Worm (Caenorhabditis elegans) whole organism, L2 larva: ENCODE results near the gene clec-162.

Experiments used
- C34F6.9 ChIP-seq: fragments of 150-350 bp; optimal IDR thresholded peaks from 2 replicates; lab custom pipeline; 2014; ENCODE audit warnings: missing biosample characterization, missing genetic modification characterization
- F13H6.1 ChIP-seq: sonication (generic microtip); optimal IDR thresholded peaks from 2 replicates; lab custom pipeline; 2016; ENCODE audit warnings: missing genetic modification characterization, missing compliant biosample characterization
- R02D3.7 ChIP-seq: fragments of 150-350 bp; optimal IDR thresholded peaks from 2 replicates; lab custom pipeline; 2014; ENCODE audit warnings: missing biosample characterization, missing genetic modification characterization
- ZK546.5 ChIP-seq: sonication (generic microtip); optimal IDR thresholded peaks from 2 replicates; lab custom pipeline; 2017; ENCODE audit warnings: missing biosample characterization, missing genetic modification characterization
- alr-1 ChIP-seq: fragments of 150-350 bp; optimal IDR thresholded peaks from 2 replicates; lab custom pipeline; 2014; ENCODE audit warnings: missing biosample characterization, missing genetic modification characterization
- aly-2 ChIP-seq: fragments of 150-350 bp; optimal IDR thresholded peaks from 2 replicates; lab custom pipeline; 2014; ENCODE audit warnings: missing biosample characterization, missing genetic modification characterization
- ama-1 ChIP-seq: fragments of 150-350 bp; optimal IDR thresholded peaks from 2 replicates; lab custom pipeline; 2018; ENCODE audit warnings: inconsistent platforms
- blmp-1 ChIP-seq: sonication (generic microtip); optimal IDR thresholded peaks from 2 replicates; lab custom pipeline; 2017; ENCODE audit warnings: missing genetic modification characterization, mild to moderate bottlenecking, missing compliant biosample characterization, antibody characterized with exemption, moderate library complexity; ENCODE audit not compliant: insufficient read depth
- ceh-16 ChIP-seq: fragments of 150-350 bp; optimal IDR thresholded peaks from 2 replicates; lab custom pipeline; 2014; ENCODE audit warnings: missing biosample characterization, missing genetic modification characterization
- crh-2 ChIP-seq: sonication (generic microtip); optimal IDR thresholded peaks from 2 replicates; lab custom pipeline; 2017; ENCODE audit warnings: missing biosample characterization, missing genetic modification characterization
- dmd-4 ChIP-seq: sonication (generic microtip); optimal IDR thresholded peaks from 2 replicates; lab custom pipeline; 2017; ENCODE audit warnings: missing biosample characterization, missing genetic modification characterization
- egl-27 ChIP-seq: sonication (generic microtip); optimal IDR thresholded peaks from 3 replicates; lab custom pipeline; 2017; ENCODE audit warnings: missing biosample characterization, missing genetic modification reagents, missing genetic modification characterization
- fos-1 ChIP-seq: fragments of 150-350 bp; optimal IDR thresholded peaks from 2 replicates; lab custom pipeline; 2014; ENCODE audit warnings: missing biosample characterization, missing genetic modification characterization
- gmeb-1 ChIP-seq: fragments of 150-350 bp; optimal IDR thresholded peaks from 2 replicates; lab custom pipeline; 2014; ENCODE audit warnings: missing biosample characterization, missing genetic modification characterization
- lin-13 ChIP-seq: fragments of 150-350 bp; optimal IDR thresholded peaks from 2 replicates; lab custom pipeline; 2014; ENCODE audit warnings: missing biosample characterization, missing genetic modification reagents, missing genetic modification characterization
- lin-39 ChIP-seq: fragments of 150-350 bp; optimal IDR thresholded peaks from 2 replicates; lab custom pipeline; 2014; ENCODE audit warnings: missing biosample characterization, missing genetic modification reagents, missing genetic modification characterization
- lsy-2 ChIP-seq, 2 experiments: fragments of 150-350 bp in 1 of 2; sonication (generic microtip) in 1 of 2; optimal IDR thresholded peaks; 2 replicates each; lab custom pipeline; 2014 to 2017; ENCODE audit warnings: missing biosample characterization in 2 of 2, missing genetic modification characterization in 2 of 2
- mab-5 ChIP-seq: fragments of 150-350 bp; optimal IDR thresholded peaks from 2 replicates; lab custom pipeline; 2014; ENCODE audit warnings: missing biosample characterization, missing genetic modification characterization
- mbf-1 ChIP-seq: sonication (generic microtip); optimal IDR thresholded peaks from 2 replicates; lab custom pipeline; 2017; ENCODE audit warnings: missing biosample characterization, missing genetic modification characterization
- mdl-1 ChIP-seq, 2 experiments: fragments of 150-350 bp in 1 of 2; sonication (generic microtip) in 1 of 2; optimal IDR thresholded peaks; 2 replicates each; lab custom pipeline; 2017; ENCODE audit warnings: missing biosample characterization in 2 of 2, missing genetic modification characterization in 2 of 2
- nhr-10 ChIP-seq: sonication (generic microtip); optimal IDR thresholded peaks from 2 replicates; lab custom pipeline; 2017; ENCODE audit warnings: missing biosample characterization, missing genetic modification characterization
- nhr-11 ChIP-seq: fragments of 150-350 bp; optimal IDR thresholded peaks from 2 replicates; lab custom pipeline; 2014; ENCODE audit warnings: missing biosample characterization, missing genetic modification characterization
- nhr-12 ChIP-seq: fragments of 150-350 bp; optimal IDR thresholded peaks from 2 replicates; lab custom pipeline; 2014; ENCODE audit warnings: missing biosample characterization, missing genetic modification characterization
- nhr-129 ChIP-seq: fragments of 150-350 bp; optimal IDR thresholded peaks from 2 replicates; lab custom pipeline; 2014; ENCODE audit warnings: missing biosample characterization, missing genetic modification characterization
- nhr-21 ChIP-seq: fragments of 150-350 bp; optimal IDR thresholded peaks from 2 replicates; lab custom pipeline; 2014; ENCODE audit warnings: missing biosample characterization, missing genetic modification characterization
- nhr-23 ChIP-seq: fragments of 150-350 bp; optimal IDR thresholded peaks from 2 replicates; lab custom pipeline; 2014; ENCODE audit warnings: missing biosample characterization, missing genetic modification reagents, missing genetic modification characterization
- nhr-237 ChIP-seq: fragments of 150-350 bp; optimal IDR thresholded peaks from 2 replicates; lab custom pipeline; 2014; ENCODE audit warnings: missing biosample characterization, missing genetic modification characterization
- nhr-25 ChIP-seq: fragments of 150-350 bp; sonication (generic microtip); optimal IDR thresholded peaks from 3 replicates; lab custom pipeline; 2014; ENCODE audit warnings: missing biosample characterization, missing genetic modification characterization
- nhr-6 ChIP-seq: fragments of 150-350 bp; optimal IDR thresholded peaks from 2 replicates; lab custom pipeline; 2014; ENCODE audit warnings: missing biosample characterization, missing genetic modification characterization
- peb-1 ChIP-seq: fragments of 150-350 bp; optimal IDR thresholded peaks from 2 replicates; lab custom pipeline; 2014; ENCODE audit warnings: missing biosample characterization, missing genetic modification characterization
- sem-4 ChIP-seq: fragments of 150-350 bp; optimal IDR thresholded peaks from 2 replicates; lab custom pipeline; 2014; ENCODE audit warnings: missing biosample characterization, missing genetic modification reagents, missing genetic modification characterization
- skn-1 ChIP-seq: sonication (generic microtip); optimal IDR thresholded peaks from 2 replicates; lab custom pipeline; 2017; ENCODE audit warnings: missing biosample characterization, missing genetic modification characterization
- sma-3 ChIP-seq: sonication (generic microtip); optimal IDR thresholded peaks from 2 replicates; lab custom pipeline; 2016; ENCODE audit warnings: missing genetic modification reagents, missing genetic modification characterization, missing compliant biosample characterization
- sma-9 ChIP-seq, 2 experiments: fragments of 150-350 bp in 1 of 2; sonication (generic microtip) in 1 of 2; optimal IDR thresholded peaks; 2 replicates each; lab custom pipeline; 2014 to 2016; ENCODE audit warnings: missing genetic modification characterization in 2 of 2, mild to moderate bottlenecking in 1 of 2, missing biosample characterization in 1 of 2, missing compliant biosample characterization in 1 of 2, missing genetic modification reagents in 1 of 2, moderate library complexity in 1 of 2
- snpc-4 ChIP-seq: fragments of 150-350 bp; optimal IDR thresholded peaks from 2 replicates; lab custom pipeline; 2014; ENCODE audit warnings: missing biosample characterization, missing genetic modification characterization
- unc-39 ChIP-seq: fragments of 150-350 bp; optimal IDR thresholded peaks from 2 replicates; lab custom pipeline; 2014; ENCODE audit warnings: missing biosample characterization, missing genetic modification characterization
- unc-55 ChIP-seq: fragments of 150-350 bp; sonication (generic microtip); optimal IDR thresholded peaks from 3 replicates; lab custom pipeline; 2014; ENCODE audit warnings: missing biosample characterization, missing genetic modification reagents, missing genetic modification characterization
- unc-62 ChIP-seq: fragments of 150-350 bp; optimal IDR thresholded peaks from 2 replicates; lab custom pipeline; 2014; ENCODE audit warnings: missing biosample characterization, missing genetic modification reagents, missing genetic modification characterization
- zag-1 ChIP-seq: fragments of 150-350 bp; optimal IDR thresholded peaks from 2 replicates; lab custom pipeline; 2014; ENCODE audit warnings: missing biosample characterization, missing genetic modification characterization
- ztf-4 ChIP-seq: fragments of 150-350 bp; optimal IDR thresholded peaks from 2 replicates; lab custom pipeline; 2014; ENCODE audit warnings: missing biosample characterization, missing genetic modification characterization

Gene clec-162

DNA sequence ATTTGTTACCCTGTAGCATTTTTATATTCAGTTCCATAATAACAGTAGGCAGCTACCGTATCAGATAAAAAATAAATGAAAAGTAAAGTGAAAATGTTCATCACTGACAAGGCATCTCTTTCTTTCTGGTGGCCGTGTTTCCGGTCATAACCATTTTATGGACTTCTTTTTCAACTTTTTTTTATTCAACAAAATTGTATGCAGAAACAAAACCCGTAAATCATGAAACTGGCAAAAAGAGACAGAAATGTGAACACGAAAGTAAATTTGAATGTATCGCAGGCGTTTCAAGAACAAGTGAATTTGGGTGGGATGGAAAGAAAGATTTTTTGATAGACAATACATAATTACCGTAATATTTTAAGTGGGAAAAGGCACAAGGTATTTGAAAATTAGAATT lies at the start of gene clec-162:
TSS of gene clec-162 (minus strand) at position 101 of the 400 bp plus-strand sequence.
- no peak for TF ChIP-seq blmp-1
- TF ChIP-seq sem-4: no peak
- no peak for TF ChIP-seq peb-1 (tag; lab: Kevin White, UChicago)
- no peak for TF ChIP-seq nhr-25 (tag; lab: Kevin White, UChicago)
- TF ChIP-seq nhr-237 (tag; lab: Kevin White, UChicago): no peak

DNA sequence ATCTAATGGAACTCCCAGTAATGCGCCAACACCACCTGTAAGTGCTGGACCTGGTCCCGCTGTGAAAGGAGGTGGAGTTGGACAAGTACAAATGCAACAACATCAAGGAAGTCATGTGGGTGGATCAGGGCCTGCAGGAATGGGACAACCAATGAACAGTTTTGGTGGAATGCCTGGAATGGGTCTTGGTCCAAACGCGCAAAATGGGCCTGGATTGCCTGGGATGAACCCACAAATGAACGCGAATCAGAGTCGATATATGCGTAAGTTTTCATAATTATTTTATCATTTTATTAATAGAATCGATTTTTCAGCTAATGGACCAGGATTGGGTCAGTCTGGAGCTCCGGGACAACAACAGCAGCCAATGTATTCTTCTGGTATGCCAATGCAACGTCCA lies 47.4 kb upstream of the clec-162 start:
- TF ChIP-seq ztf-4 (tag; lab: Kevin White, UChicago) (no peak), nhr-129 (no peak), aly-2 (tag; lab: Kevin White, UChicago) (no peak), nhr-6 (no peak), egl-27 (tag; lab: Kevin White, UChicago) (no peak), lin-39 (tag; lab: Kevin White, UChicago) (no peak), nhr-11 (tag; lab: Kevin White, UChicago) (no peak), nhr-12 (tag; lab: Kevin White, UChicago) (no peak), nhr-237 (tag; lab: Kevin White, UChicago) (no peak), unc-62 (GFP tag; lab: Kevin White, UChicago) (no peak), sem-4 (no peak), ceh-16 (tag; lab: Kevin White, UChicago) (no peak), ama-1 (lab: Kevin White, UChicago) (no peak)

DNA sequence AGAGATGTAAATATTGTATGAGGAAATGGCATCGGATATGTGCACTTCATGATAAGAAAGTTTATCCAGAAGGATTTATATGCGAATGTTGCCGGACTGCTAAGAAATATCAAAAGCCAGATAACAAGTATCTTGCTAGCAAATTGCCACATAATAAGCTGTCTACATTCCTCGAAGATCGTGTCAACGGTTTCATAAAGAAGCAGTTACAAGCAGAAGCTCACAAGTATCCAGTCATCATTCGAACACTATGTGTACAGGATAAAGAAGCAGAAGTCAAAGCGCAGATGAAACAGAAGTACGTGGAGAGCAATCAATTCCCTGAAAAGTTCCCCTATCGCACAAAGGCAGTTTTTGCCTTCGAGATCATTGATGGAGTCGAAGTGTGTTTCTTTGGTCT lies 45.6 kb upstream of the clec-162 start:
- TF ChIP-seq unc-39 (tag; lab: Kevin White, UChicago): no peak
- no peak for TF ChIP-seq blmp-1
- no peak for TF ChIP-seq nhr-21 (tag; lab: Kevin White, UChicago)
- TF ChIP-seq nhr-6: no peak
- TF ChIP-seq lsy-2 (tag; optimal IDR thresholded peaks at IDR 0.05; lab: Kevin White, UChicago): no peak
- TF ChIP-seq gmeb-1 (tag; lab: Kevin White, UChicago): no peak
- TF ChIP-seq lin-39 (tag; lab: Kevin White, UChicago): no peak
- TF ChIP-seq nhr-12 (tag; lab: Kevin White, UChicago): no peak

ce11 chrIII:9768023-9768422 lies 43.0 kb upstream of the clec-162 start:
- TF ChIP-seq snpc-4 (tag; lab: Kevin White, UChicago): no peak
- no peak for TF ChIP-seq lsy-2 (tag; optimal IDR thresholded peaks at IDR 0.05; lab: Kevin White, UChicago)
- TF ChIP-seq unc-39 (tag; lab: Kevin White, UChicago): no peak
- no peak for TF ChIP-seq lin-13 (GFP tag; lab: Kevin White, UChicago)
- no peak for TF ChIP-seq sma-3 (GFP tag; lab: Kevin White, UChicago)
- TF ChIP-seq nhr-25 (tag; lab: Kevin White, UChicago): no peak
- TF ChIP-seq nhr-6: no peak
- TF ChIP-seq R02D3.7 (tag; lab: Kevin White, UChicago): no peak

DNA sequence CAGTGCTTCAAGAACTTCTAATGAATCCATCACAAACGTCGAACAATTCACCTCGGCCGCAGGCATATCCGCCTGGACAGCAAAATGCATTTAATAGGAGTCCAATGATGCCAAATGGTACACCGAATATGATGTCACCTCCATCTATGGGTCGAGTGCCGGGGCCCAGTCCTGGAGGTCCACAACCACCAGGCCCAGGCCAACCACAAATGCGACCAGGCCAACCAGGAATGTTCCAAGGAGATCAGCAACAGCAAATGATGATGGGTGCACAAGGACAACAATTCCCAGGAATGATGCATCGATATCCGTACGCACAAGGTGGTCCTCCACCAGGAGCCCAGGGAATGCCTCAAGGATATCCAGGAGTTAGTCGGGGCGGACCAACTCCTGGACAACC lies 42.1 kb upstream of the clec-162 start:
- TF ChIP-seq aly-2 (tag; lab: Kevin White, UChicago) (no peak), nhr-6 (no peak), skn-1 (tag; lab: Kevin White, UChicago) (no peak), F13H6.1 (tag; lab: Kevin White, UChicago) (no peak)

ce11 chrIII:9766175-9766574 lies 41.2 kb upstream of the clec-162 start, which contains the start of gene cbp-1:
Gene cbp-1 (plus strand): TSS chrIII:9766509.
- TF ChIP-seq sem-4 (no peak), nhr-12 (tag; lab: Kevin White, UChicago) (no peak), ztf-4 (tag; lab: Kevin White, UChicago) (no peak), ama-1 (lab: Kevin White, UChicago) (no peak), unc-55 (GFP tag; lab: Kevin White, UChicago) (peak; percentile 52), unc-39 (tag; lab: Kevin White, UChicago) (no peak), egl-27 (tag; lab: Kevin White, UChicago) (no peak), mbf-1 (tag; lab: Kevin White, UChicago) (no peak), crh-2 (tag; lab: Kevin White, UChicago) (peak; percentile 67), mdl-1 (tag; optimal IDR thresholded peaks at IDR 0.05; lab: Kevin White, UChicago) (no peak), nhr-25 (tag; lab: Kevin White, UChicago) (peak; percentile 29), blmp-1 (no peak), alr-1 (tag; lab: Kevin White, UChicago) (no peak), dmd-4 (tag; lab: Kevin White, UChicago) (no peak), gmeb-1 (tag; lab: Kevin White, UChicago) (no peak), nhr-10 (no peak), C34F6.9 (tag; lab: Kevin White, UChicago) (peak; percentile 68), mab-5 (tag; lab: Kevin White, UChicago) (no peak), lin-39 (tag; lab: Kevin White, UChicago) (no peak), lin-13 (GFP tag; lab: Kevin White, UChicago) (no peak), nhr-23 (no peak), nhr-6 (peak; percentile 14), snpc-4 (tag; lab: Kevin White, UChicago) (peak; percentile 17), nhr-129 (peak; percentile 53), skn-1 (tag; lab: Kevin White, UChicago) (no peak), fos-1 (tag; lab: Kevin White, UChicago) (peak; percentile 15), zag-1 (no peak), F13H6.1 (tag; lab: Kevin White, UChicago) (peak; percentile 22), nhr-11 (tag; lab: Kevin White, UChicago) (no peak), lsy-2 (tag; optimal IDR thresholded peaks at IDR 0.05; lab: Kevin White, UChicago) (peak; percentile 49 to 78), sma-9 (GFP tag; optimal IDR thresholded peaks at IDR 0.05; lab: Kevin White, UChicago) (peak; percentile 67), sma-9 (tag; optimal IDR thresholded peaks at IDR 0.05; lab: Kevin White, UChicago) (no peak), ZK546.5 (tag; lab: Kevin White, UChicago) (no peak)
